Worm (Caenorhabditis elegans) whole organism, late embryonic: ENCODE results near the gene txt-1.

Source experiments
- C08G9.2 ChIP-seq: sonication (generic microtip); optimal IDR thresholded peaks from 2 replicates; lab custom pipeline; 2016; ENCODE audit warnings: mild to moderate bottlenecking, missing genetic modification characterization, moderate library complexity, missing compliant biosample characterization
- C38D4.7 ChIP-seq: fragments of 200-800 bp; sonication (Bioruptor generic); optimal IDR thresholded peaks from 2 replicates; lab custom pipeline; 2018; ENCODE audit warnings: mild to moderate bottlenecking, missing genetic modification characterization, moderate library complexity, missing compliant biosample characterization
- F13H6.1 ChIP-seq: sonication (generic microtip); optimal IDR thresholded peaks from 2 replicates; lab custom pipeline; 2016; ENCODE audit warnings: missing genetic modification characterization, missing compliant biosample characterization
- K02D7.2 ChIP-seq: sonication (generic microtip); optimal IDR thresholded peaks from 2 replicates; lab custom pipeline; 2017; ENCODE audit warnings: mild to moderate bottlenecking, missing genetic modification characterization, missing compliant biosample characterization
- K09A11.1 ChIP-seq: sonication (generic microtip); optimal IDR thresholded peaks from 2 replicates; lab custom pipeline; 2017; ENCODE audit warnings: antibody characterized with exemption, mild to moderate bottlenecking, missing genetic modification characterization, missing compliant biosample characterization; ENCODE audit not compliant: insufficient read depth
- Y22D7AL.16 ChIP-seq: sonication (generic microtip); optimal IDR thresholded peaks from 2 replicates; lab custom pipeline; 2016; ENCODE audit warnings: missing genetic modification characterization, missing compliant biosample characterization
- ceh-18 ChIP-seq: sonication (generic microtip); optimal IDR thresholded peaks from 2 replicates; lab custom pipeline; 2016; ENCODE audit warnings: missing genetic modification characterization, missing compliant biosample characterization
- ceh-2 ChIP-seq: sonication (generic microtip); optimal IDR thresholded peaks from 2 replicates; lab custom pipeline; 2016; ENCODE audit warnings: missing genotype, missing genetic modification characterization, missing compliant biosample characterization
- ceh-30 ChIP-seq: fragments of 150-350 bp; optimal IDR thresholded peaks from 2 replicates; lab custom pipeline; 2014; ENCODE audit warnings: missing biosample characterization, missing genetic modification characterization
- ceh-34 ChIP-seq: sonication (generic microtip); optimal IDR thresholded peaks from 2 replicates; lab custom pipeline; 2016; ENCODE audit warnings: mild to moderate bottlenecking, missing genetic modification characterization, missing compliant biosample characterization
- ceh-48 ChIP-seq: sonication (generic microtip); optimal IDR thresholded peaks from 2 replicates; lab custom pipeline; 2016; ENCODE audit warnings: missing genetic modification characterization, inconsistent platforms, missing compliant biosample characterization
- ceh-9 ChIP-seq: sonication (generic microtip); optimal IDR thresholded peaks from 2 replicates; lab custom pipeline; 2016; ENCODE audit warnings: mild to moderate bottlenecking, missing genetic modification characterization, inconsistent platforms, missing compliant biosample characterization
- che-1 ChIP-seq: sonication (generic microtip); optimal IDR thresholded peaks from 2 replicates; lab custom pipeline; 2016; ENCODE audit warnings: mild to moderate bottlenecking, missing genetic modification characterization, missing compliant biosample characterization
- elt-2 ChIP-seq: sonication (generic microtip); optimal IDR thresholded peaks from 2 replicates; lab custom pipeline; 2016; ENCODE audit warnings: missing genetic modification reagents, missing genetic modification characterization, missing compliant biosample characterization
- elt-4 ChIP-seq: sonication (generic microtip); optimal IDR thresholded peaks from 2 replicates; lab custom pipeline; 2016; ENCODE audit warnings: missing genetic modification characterization, missing compliant biosample characterization
- fax-1 ChIP-seq: sonication (generic microtip); optimal IDR thresholded peaks from 2 replicates; lab custom pipeline; 2016; ENCODE audit warnings: missing genotype, missing genetic modification characterization, missing compliant biosample characterization
- fkh-10 ChIP-seq: fragments of 150-350 bp; optimal IDR thresholded peaks from 2 replicates; lab custom pipeline; 2014; ENCODE audit warnings: missing biosample characterization, missing genetic modification reagents, missing genetic modification characterization
- fkh-6 ChIP-seq: sonication (generic microtip); optimal IDR thresholded peaks from 2 replicates; lab custom pipeline; 2016; ENCODE audit warnings: missing genetic modification characterization, missing compliant biosample characterization
- hlh-13 ChIP-seq: fragments of 200-800 bp; sonication (Bioruptor generic); optimal IDR thresholded peaks from 2 replicates; lab custom pipeline; 2018; ENCODE audit warnings: mild to moderate bottlenecking, missing genetic modification characterization, missing compliant biosample characterization
- hlh-15 ChIP-seq: sonication (generic microtip); optimal IDR thresholded peaks from 2 replicates; lab custom pipeline; 2016; ENCODE audit warnings: missing genetic modification characterization, missing compliant biosample characterization
- hlh-30 ChIP-seq: sonication (generic microtip); optimal IDR thresholded peaks from 2 replicates; lab custom pipeline; 2017; ENCODE audit warnings: antibody characterized with exemption, missing genetic modification characterization, missing compliant biosample characterization; ENCODE audit not compliant: insufficient read depth
- hlh-6 ChIP-seq: sonication (generic microtip); optimal IDR thresholded peaks from 2 replicates; lab custom pipeline; 2016; ENCODE audit warnings: missing genotype, missing genetic modification characterization, missing compliant biosample characterization
- nhr-232 ChIP-seq: sonication (generic microtip); optimal IDR thresholded peaks from 2 replicates; lab custom pipeline; 2016; ENCODE audit warnings: missing genetic modification characterization, missing compliant biosample characterization
- odd-2 ChIP-seq: sonication (generic microtip); optimal IDR thresholded peaks from 2 replicates; lab custom pipeline; 2017; ENCODE audit warnings: antibody characterized with exemption, mild to moderate bottlenecking, missing genetic modification characterization, missing compliant biosample characterization
- pat-9 ChIP-seq: fragments of 200-800 bp; sonication (Bioruptor generic); optimal IDR thresholded peaks from 2 replicates; lab custom pipeline; 2018; ENCODE audit warnings: mild to moderate bottlenecking, missing genetic modification characterization, moderate library complexity, missing compliant biosample characterization
- pax-1 ChIP-seq: fragments of 150-350 bp; optimal IDR thresholded peaks from 2 replicates; lab custom pipeline; 2014; ENCODE audit warnings: missing biosample characterization, missing genetic modification characterization
- pha-4 ChIP-seq: fragments of 150-350 bp; optimal IDR thresholded peaks from 2 replicates; lab custom pipeline; 2018; ENCODE audit warnings: missing biosample characterization, missing genetic modification reagents, missing genetic modification characterization
- pros-1 ChIP-seq: fragments of 150-350 bp; optimal IDR thresholded peaks from 2 replicates; lab custom pipeline; 2014; ENCODE audit warnings: missing biosample characterization, missing genetic modification reagents, missing genetic modification characterization
- ref-2 ChIP-seq: sonication (generic microtip); optimal IDR thresholded peaks from 2 replicates; lab custom pipeline; 2016; ENCODE audit warnings: missing genetic modification characterization, missing compliant biosample characterization
- rnt-1 ChIP-seq: sonication (generic microtip); optimal IDR thresholded peaks from 2 replicates; lab custom pipeline; 2016; ENCODE audit warnings: missing genetic modification characterization, missing compliant biosample characterization
- sdc-2 ChIP-seq: sonication (generic microtip); optimal IDR thresholded peaks from 2 replicates; lab custom pipeline; 2016; ENCODE audit warnings: missing genotype, missing genetic modification characterization, missing compliant biosample characterization
- sox-2 ChIP-seq: fragments of 200-800 bp; sonication (Bioruptor generic); IDR thresholded peaks from 2 replicates; pipeline ENCODE4 v1.3.6; 2022; ENCODE audit warnings: missing genetic modification reagents, missing genetic modification characterization, missing compliant biosample characterization
- sox-4 ChIP-seq: sonication (generic microtip); optimal IDR thresholded peaks from 2 replicates; lab custom pipeline; 2017; ENCODE audit warnings: mild to moderate bottlenecking, missing genetic modification characterization, inconsistent platforms, missing compliant biosample characterization
- syd-9 ChIP-seq: sonication (generic microtip); optimal IDR thresholded peaks from 2 replicates; lab custom pipeline; 2016; ENCODE audit warnings: mild to moderate bottlenecking, missing genetic modification characterization, moderate library complexity, missing compliant biosample characterization
- tbx-2 ChIP-seq: sonication (generic microtip); optimal IDR thresholded peaks from 2 replicates; lab custom pipeline; 2016; ENCODE audit warnings: missing genetic modification characterization, missing compliant biosample characterization
- unc-55 ChIP-seq: sonication (generic microtip); optimal IDR thresholded peaks from 2 replicates; lab custom pipeline; 2017; ENCODE audit warnings: missing biosample characterization, missing genetic modification reagents, missing genetic modification characterization
- ztf-16 ChIP-seq: sonication (generic microtip); optimal IDR thresholded peaks from 2 replicates; lab custom pipeline; 2017; ENCODE audit warnings: missing genetic modification characterization, missing compliant biosample characterization

Gene txt-1

DNA sequence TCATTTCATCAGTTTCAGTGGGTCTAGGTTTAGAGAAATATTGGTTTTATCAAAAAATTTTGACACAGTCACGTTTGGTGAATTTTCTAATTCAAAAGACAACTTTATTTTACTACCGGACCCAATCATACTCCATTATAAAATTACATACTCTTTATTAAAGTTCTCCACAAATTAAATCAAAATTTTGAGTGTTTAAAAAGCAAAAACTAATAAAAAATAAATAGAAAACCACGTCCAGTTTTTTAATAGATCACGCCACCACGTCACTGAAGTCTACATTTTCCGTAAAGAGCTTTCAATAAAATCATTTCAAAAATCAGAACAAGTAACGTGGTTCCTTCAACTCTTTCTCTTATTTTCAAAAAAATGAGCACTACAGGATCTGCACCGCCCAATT is at the start of gene txt-1:
TSS of gene txt-1 (plus strand) at position 301 of the 400 bp plus-strand sequence.
- no peak for TF ChIP-seq fax-1 (tag; lab: Kevin White, UChicago)
- no peak for TF ChIP-seq sdc-2 (tag; lab: Kevin White, UChicago)
- no peak for TF ChIP-seq odd-2 (tag; lab: Kevin White, UChicago)
- no peak for TF ChIP-seq fkh-10 (GFP tag; lab: Kevin White, UChicago)
- no peak for TF ChIP-seq pax-1
- TF ChIP-seq fkh-6 (tag; lab: Kevin White, UChicago) = no peak
- TF ChIP-seq pat-9 (tag; lab: Kevin White, UChicago) = no peak
- TF ChIP-seq unc-55 (GFP tag; lab: Kevin White, UChicago) = no peak
- no peak for TF ChIP-seq ref-2 (tag; lab: Kevin White, UChicago)
- no peak for TF ChIP-seq nhr-232
- TF ChIP-seq ceh-18 (tag; lab: Kevin White, UChicago) = no peak

ce11 chrII:57370-57769 is 48.6 kb upstream of the txt-1 start, which contains the start of gene ascc-1:
ascc-1 (plus strand) TSS chrII:57670.
- no peak for TF ChIP-seq pax-1
- no peak for TF ChIP-seq pat-9 (tag; lab: Kevin White, UChicago)
- no peak for TF ChIP-seq pros-1 (tag; lab: Kevin White, UChicago)
- TF ChIP-seq elt-4 (tag; lab: Kevin White, UChicago) = no peak
- no peak for TF ChIP-seq ztf-16 (tag; lab: Kevin White, UChicago)
- TF ChIP-seq ref-2 (tag; lab: Kevin White, UChicago) = no peak
- no peak for TF ChIP-seq ceh-34 (tag; lab: Kevin White, UChicago)
- no peak for TF ChIP-seq sdc-2 (tag; lab: Kevin White, UChicago)
- no peak for TF ChIP-seq ceh-9 (tag; lab: Kevin White, UChicago)
- TF ChIP-seq K09A11.1 (tag; lab: Kevin White, UChicago) = no peak
- no peak for TF ChIP-seq sox-4 (tag; lab: Kevin White, UChicago)
- no peak for TF ChIP-seq sox-2 (GFP tag; lab: Robert Waterston, UW)
- TF ChIP-seq hlh-30 (tag; lab: Kevin White, UChicago) = no peak

- no peak for TF ChIP-seq K02D7.2 (tag; lab: Kevin White, UChicago)
- TF ChIP-seq tbx-2 (tag; lab: Kevin White, UChicago) = no peak
- no peak for TF ChIP-seq F13H6.1 (tag; lab: Kevin White, UChicago)
- no peak for TF ChIP-seq K09A11.1 (tag; lab: Kevin White, UChicago)
- TF ChIP-seq sox-2 (GFP tag; lab: Robert Waterston, UW) = no peak
- TF ChIP-seq hlh-6 (tag; lab: Kevin White, UChicago) = no peak
- no peak for TF ChIP-seq pax-1
- TF ChIP-seq Y22D7AL.16 (tag; lab: Kevin White, UChicago) = no peak
- TF ChIP-seq C38D4.7 (GFP tag; lab: Kevin White, UChicago) = no peak
- TF ChIP-seq hlh-30 (tag; lab: Kevin White, UChicago) = no peak
- TF ChIP-seq elt-4 (tag; lab: Kevin White, UChicago) = no peak
- TF ChIP-seq rnt-1 (tag; lab: Kevin White, UChicago) = no peak
- no peak for TF ChIP-seq syd-9 (tag; lab: Kevin White, UChicago)
- TF ChIP-seq ceh-30 (tag; lab: Kevin White, UChicago) = no peak
- TF ChIP-seq ceh-2 (tag; lab: Kevin White, UChicago) = no peak
Observed at ce11 chrII:57873-58272, 48.1 kb upstream of the txt-1 start.

DNA sequence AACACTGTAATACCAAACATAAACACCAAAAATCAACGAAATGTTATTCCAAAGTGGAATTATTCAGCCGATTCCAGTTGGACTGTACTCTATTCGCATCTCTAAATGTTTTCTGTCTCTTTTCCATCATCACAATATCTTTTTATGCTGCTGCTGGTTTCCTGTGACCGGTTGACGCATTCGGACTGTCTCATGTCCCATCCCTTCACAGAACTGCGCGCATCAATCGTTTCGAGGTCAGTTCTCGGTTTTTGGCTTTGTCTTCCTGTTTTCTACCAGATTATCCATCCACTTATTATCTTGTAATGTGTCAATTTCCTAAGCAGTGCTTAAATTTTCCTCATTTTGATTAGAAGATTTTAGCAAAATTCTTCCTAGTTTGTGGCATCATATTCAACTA is 45.9 kb upstream of the txt-1 start:
- TF ChIP-seq C08G9.2 (tag; lab: Kevin White, UChicago) (no peak), ceh-48 (tag; lab: Kevin White, UChicago) (no peak), nhr-232 (no peak), hlh-13 (GFP tag; lab: Kevin White, UChicago) (no peak), che-1 (tag; lab: Kevin White, UChicago) (no peak), pha-4 (tag; lab: Kevin White, UChicago) (no peak), elt-2 (no peak), pat-9 (tag; lab: Kevin White, UChicago) (no peak), F13H6.1 (tag; lab: Kevin White, UChicago) (no peak), tbx-2 (tag; lab: Kevin White, UChicago) (no peak), hlh-15 (tag; lab: Kevin White, UChicago) (no peak), hlh-6 (tag; lab: Kevin White, UChicago) (no peak)
